Worm (Caenorhabditis elegans): Measurements from ENCODE around the gene C32D5.8.
A peak's percentile ranks its signal among the peaks of the same experiment; 100 is the strongest.

ce11 chrII:6347341-6348118 lies 1.8 kb upstream of the C32D5.8 start, which contains the start of gene lgg-1:
- no peak for TF ChIP-seq cog-1 (tag; optimal IDR thresholded peaks at IDR 0.05)
- TF ChIP-seq klf-2 (GFP tag; conservative IDR thresholded peaks at IDR 0.05), result no peak
- peak; percentile 84 for TF ChIP-seq T22C8.4 (GFP tag; IDR thresholded peaks at IDR 0.05)
- no peak; the same call in 1 of the 2 replicates for TF ChIP-seq ztf-23 (GFP tag; IDR thresholded peaks at IDR 0.05)
- TF ChIP-seq flt-1 (GFP tag; IDR thresholded peaks at IDR 0.05), result 0 out of 2 replicates have a peak, but pooled peaks have one; percentile 11
- no peak for TF ChIP-seq ztf-29 (GFP tag; IDR thresholded peaks at IDR 0.05)
- no peak for TF ChIP-seq ref-1 (GFP tag; conservative IDR thresholded peaks at IDR 0.05)
